Worm (Caenorhabditis elegans) whole organism, L4/young adult: ENCODE results near the gene srbc-19.
"Not testable (repeated sequence)": the region's sequence is repeated elsewhere in the genome, so short reads cannot be mapped to it uniquely, and the experiment has no call there.

Experiments
- W03F9.2 ChIP-seq: fragments of 150-350 bp; optimal IDR thresholded peaks from 2 replicates; lab custom pipeline; 2014; ENCODE audit warnings: missing biosample characterization, missing genetic modification characterization
- dao-5 ChIP-seq: sonication (generic microtip); optimal IDR thresholded peaks from 2 replicates; lab custom pipeline; 2016; ENCODE audit warnings: missing genotype, missing genetic modification characterization, moderate library complexity, missing compliant biosample characterization
- him-1 ChIP-seq: sonication (generic microtip); optimal IDR thresholded peaks from 2 replicates; lab custom pipeline; 2016; ENCODE audit warnings: missing genotype, missing genetic modification reagents, missing genetic modification characterization, missing compliant biosample characterization

The srbc-19 gene

ce11 chrV:2149432-2149831 lies 17.1 kb downstream of the srbc-19 start, which contains the start of gene C45H4.21:
C45H4.21 (minus strand) TSS chrV:2149532.
- TF ChIP-seq W03F9.2 (tag; lab: Kevin White, UChicago) (no peak), him-1 (no peak), dao-5 (tag; lab: Kevin White, UChicago) (no peak)

- no peak for TF ChIP-seq dao-5 (tag; lab: Kevin White, UChicago)
- no peak for TF ChIP-seq W03F9.2 (tag; lab: Kevin White, UChicago)
- TF ChIP-seq him-1: no peak
Measured at ce11 chrV:2146795-2147194, 19.8 kb downstream of the srbc-19 start, which contains the start of gene srbc-20. srbc-20 (plus strand) TSS chrV:2147095.

ce11 chrV:2146044-2146443 lies 20.5 kb downstream of the srbc-19 start, which contains the start of gene str-52:
str-52 (minus strand) TSS chrV:2146144.
- TF ChIP-seq W03F9.2 (tag; lab: Kevin White, UChicago): no peak
- TF ChIP-seq him-1: no peak
- no peak for TF ChIP-seq dao-5 (tag; lab: Kevin White, UChicago)

ce11 chrV:2144408-2144807 lies 22.2 kb downstream of the srbc-19 start, which contains the start of gene F22F7.12:
F22F7.12 (minus strand) TSS chrV:2144508.
- TF ChIP-seq W03F9.2 (tag; lab: Kevin White, UChicago); him-1; dao-5 (tag; lab: Kevin White, UChicago): not testable (repeated sequence)

ce11 chrV:2139918-2140317 lies 26.7 kb downstream of the srbc-19 start, which contains the start of gene F22F7.7:
F22F7.7 (minus strand) TSS chrV:2140042.
- no peak for TF ChIP-seq him-1
- TF ChIP-seq dao-5 (tag; lab: Kevin White, UChicago): no peak
- TF ChIP-seq W03F9.2 (tag; lab: Kevin White, UChicago): no peak

- TF ChIP-seq dao-5 (tag; lab: Kevin White, UChicago): no peak
- no peak for TF ChIP-seq W03F9.2 (tag; lab: Kevin White, UChicago)
- TF ChIP-seq him-1: peak; percentile 23
Measured at ce11 chrV:2138287-2138686, 28.3 kb downstream of the srbc-19 start.

ce11 chrV:2137010-2137409 lies 29.6 kb downstream of the srbc-19 start:
- TF ChIP-seq W03F9.2 (tag; lab: Kevin White, UChicago) (no peak), him-1 (no peak), dao-5 (tag; lab: Kevin White, UChicago) (no peak)

ce11 chrV:2135323-2135722 lies 31.3 kb downstream of the srbc-19 start:
- TF ChIP-seq W03F9.2 (tag; lab: Kevin White, UChicago) (no peak), him-1 (peak; percentile 42)

ce11 chrV:2134340-2134739 lies 32.2 kb downstream of the srbc-19 start:
- TF ChIP-seq W03F9.2 (tag; lab: Kevin White, UChicago) (no peak), dao-5 (tag; lab: Kevin White, UChicago) (no peak), him-1 (no peak)

- no peak for TF ChIP-seq W03F9.2 (tag; lab: Kevin White, UChicago)
- TF ChIP-seq him-1: peak; percentile 86
- no peak for TF ChIP-seq dao-5 (tag; lab: Kevin White, UChicago)
Measured at ce11 chrV:2133512-2133911, 33.1 kb downstream of the srbc-19 start.

ce11 chrV:2132675-2133074 lies 33.9 kb downstream of the srbc-19 start:
- TF ChIP-seq him-1 (no peak), W03F9.2 (tag; lab: Kevin White, UChicago) (no peak), dao-5 (tag; lab: Kevin White, UChicago) (no peak)

- peak; percentile 63 for TF ChIP-seq W03F9.2 (tag; lab: Kevin White, UChicago)
- peak; percentile 75 for TF ChIP-seq him-1
- no peak for TF ChIP-seq dao-5 (tag; lab: Kevin White, UChicago)
Measured at ce11 chrV:2126996-2127585, 39.5 kb downstream of the srbc-19 start, which contains the start of gene ldp-1. ldp-1 (plus strand) TSS chrV:2127535.

- TF ChIP-seq W03F9.2 (tag; lab: Kevin White, UChicago) (no peak), dao-5 (tag; lab: Kevin White, UChicago) (no peak), him-1 (no peak)
Measured at ce11 chrV:2126554-2126953, 40.0 kb downstream of the srbc-19 start.

ce11 chrV:2123164-2123563 lies 43.4 kb downstream of the srbc-19 start:
- TF ChIP-seq dao-5 (tag; lab: Kevin White, UChicago) (no peak), W03F9.2 (tag; lab: Kevin White, UChicago) (no peak), him-1 (no peak)

- TF ChIP-seq dao-5 (tag; lab: Kevin White, UChicago) (no peak), W03F9.2 (tag; lab: Kevin White, UChicago) (no peak), him-1 (no peak)
Measured at ce11 chrV:2122517-2122916, 44.1 kb downstream of the srbc-19 start, which contains the start of gene F22F7.2. F22F7.2 (plus strand) TSS chrV:2122782.
